Worm (Caenorhabditis elegans) whole organism, L4/young adult: ENCODE measurements around the gene clec-151.

ENCODE experiments used
- dao-5 ChIP-seq: sonication (generic microtip); optimal IDR thresholded peaks from 2 replicates; lab custom pipeline; 2016; ENCODE audit warnings: missing genotype, missing genetic modification characterization, moderate library complexity, missing compliant biosample characterization
- him-1 ChIP-seq: sonication (generic microtip); optimal IDR thresholded peaks from 2 replicates; lab custom pipeline; 2016; ENCODE audit warnings: missing genotype, missing genetic modification reagents, missing genetic modification characterization, missing compliant biosample characterization

DNA sequence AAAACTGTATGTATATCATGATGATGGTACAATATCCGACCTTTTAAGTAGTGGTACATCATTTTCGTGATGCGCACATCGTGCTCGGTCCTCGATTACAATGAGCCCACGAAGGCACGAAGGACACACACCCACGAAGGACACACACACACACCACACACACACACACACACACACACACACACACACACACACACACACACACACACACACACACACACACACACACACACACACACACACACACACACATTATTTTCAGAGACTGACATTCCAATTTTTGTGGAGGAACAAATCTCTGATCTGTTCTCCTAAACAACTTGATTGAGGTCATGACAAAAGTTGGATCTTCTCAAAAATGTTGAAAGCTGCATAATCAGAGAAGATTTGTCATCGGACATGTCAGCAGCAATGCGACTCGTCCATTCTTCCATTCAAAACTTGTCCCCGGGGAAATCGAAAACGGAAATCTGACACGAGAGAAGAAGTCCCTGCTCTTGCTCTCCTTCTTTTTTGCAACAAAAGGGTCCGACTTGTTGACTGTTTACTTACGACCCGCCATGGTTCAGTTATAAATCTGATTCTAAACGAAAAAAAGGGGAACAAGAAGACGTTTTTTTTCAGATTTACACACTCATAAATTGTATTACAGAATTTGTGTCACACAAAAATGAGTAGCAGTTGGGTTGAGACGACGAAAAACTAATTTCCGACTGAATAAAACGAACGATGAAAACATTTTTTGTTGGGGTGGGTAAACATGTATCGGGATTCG lies 1.9 kb upstream of the clec-151 start:
- TF ChIP-seq dao-5 (no peak), him-1 (tag; lab: Kevin White, UChicago) (no peak)
